Worm (Caenorhabditis elegans) whole organism, L3 larva: ENCODE data around the gene C04E6.7.
A peak's percentile ranks its signal among the peaks of the same experiment; 100 is the strongest.

ENCODE experiments used
- R02D3.7 ChIP-seq: fragments of 150-350 bp; optimal IDR thresholded peaks from 2 replicates; lab custom pipeline; 2014; ENCODE audit warnings: missing biosample characterization, missing genetic modification characterization
- ZK546.5 ChIP-seq: sonication (generic microtip); optimal IDR thresholded peaks from 2 replicates; lab custom pipeline; 2017; ENCODE audit warnings: missing biosample characterization, missing genetic modification characterization
- aly-2 ChIP-seq: fragments of 150-350 bp; optimal IDR thresholded peaks from 2 replicates; lab custom pipeline; 2014; ENCODE audit warnings: missing biosample characterization, missing genetic modification characterization
- ama-1 ChIP-seq: fragments of 150-350 bp; optimal IDR thresholded peaks from 2 replicates; lab custom pipeline; 2018
- ceh-16 ChIP-seq: sonication (generic microtip); optimal IDR thresholded peaks from 2 replicates; lab custom pipeline; 2017; ENCODE audit warnings: missing biosample characterization, missing genetic modification characterization
- ceh-82 ChIP-seq: fragments of 150-350 bp; optimal IDR thresholded peaks from 2 replicates; lab custom pipeline; 2014; ENCODE audit warnings: missing biosample characterization, missing genetic modification characterization
- ceh-9 ChIP-seq: sonication (generic microtip); optimal IDR thresholded peaks from 2 replicates; lab custom pipeline; 2018; ENCODE audit warnings: missing biosample characterization, missing genetic modification characterization
- egl-27 ChIP-seq: sonication (generic microtip); optimal IDR thresholded peaks from 4 replicates; lab custom pipeline; 2017; ENCODE audit warnings: missing biosample characterization, missing genetic modification reagents, missing genetic modification characterization
- egl-5 ChIP-seq: fragments of 150-350 bp; optimal IDR thresholded peaks from 2 replicates; lab custom pipeline; 2017; ENCODE audit warnings: missing biosample characterization, missing genetic modification reagents, missing genetic modification characterization, inconsistent platforms
- elt-1 ChIP-seq: fragments of 150-350 bp; optimal IDR thresholded peaks from 2 replicates; lab custom pipeline; 2014; ENCODE audit warnings: missing biosample characterization, missing genetic modification characterization
- elt-2 ChIP-seq: sonication (generic microtip); optimal IDR thresholded peaks from 2 replicates; lab custom pipeline; 2016; ENCODE audit warnings: missing genetic modification reagents, mild to moderate bottlenecking, missing genetic modification characterization, missing compliant biosample characterization
- elt-3 ChIP-seq, 3 experiments: fragments of 150-350 bp in 1 of 3; sonication (generic microtip) in 2 of 3; optimal IDR thresholded peaks; 2 replicates in 2 of 3; 4 replicates in 1 of 3; lab custom pipeline; 2014 to 2017; ENCODE audit warnings: missing biosample characterization in 3 of 3, missing genetic modification characterization in 3 of 3
- fkh-10 ChIP-seq: sonication (generic microtip); optimal IDR thresholded peaks from 2 replicates; lab custom pipeline; 2017; ENCODE audit warnings: missing biosample characterization, missing genetic modification reagents, missing genetic modification characterization
- fkh-2 ChIP-seq: fragments of 150-350 bp; optimal IDR thresholded peaks from 2 replicates; lab custom pipeline; 2014; ENCODE audit warnings: missing biosample characterization, missing genetic modification reagents, missing genetic modification characterization
- fos-1 ChIP-seq: fragments of 150-350 bp; optimal IDR thresholded peaks from 2 replicates; lab custom pipeline; 2014; ENCODE audit warnings: missing biosample characterization, missing genetic modification characterization
- hmg-11 ChIP-seq: sonication (generic microtip); optimal IDR thresholded peaks from 2 replicates; lab custom pipeline; 2016; ENCODE audit warnings: missing genetic modification characterization, missing compliant biosample characterization
- jun-1 ChIP-seq: fragments of 150-350 bp; optimal IDR thresholded peaks from 2 replicates; lab custom pipeline; 2014; ENCODE audit warnings: missing biosample characterization, missing genetic modification reagents, missing genetic modification characterization
- lin-15B ChIP-seq: fragments of 150-350 bp; optimal IDR thresholded peaks from 2 replicates; lab custom pipeline; 2014; ENCODE audit warnings: missing biosample characterization, missing genetic modification characterization
- lin-39 ChIP-seq: fragments of 150-350 bp; optimal IDR thresholded peaks from 2 replicates; lab custom pipeline; 2018; ENCODE audit warnings: missing biosample characterization, missing genetic modification reagents, missing genetic modification characterization
- lsy-12 ChIP-seq: sonication (generic microtip); optimal IDR thresholded peaks from 2 replicates; lab custom pipeline; 2016; ENCODE audit warnings: mild to moderate bottlenecking, missing genetic modification characterization, missing compliant biosample characterization
- mdl-1 ChIP-seq: fragments of 150-350 bp; optimal IDR thresholded peaks from 2 replicates; lab custom pipeline; 2014; ENCODE audit warnings: missing biosample characterization, missing genetic modification characterization
- mml-1 ChIP-seq: fragments of 150-350 bp; sonication (generic microtip); optimal IDR thresholded peaks from 3 replicates; lab custom pipeline; 2014; ENCODE audit warnings: missing biosample characterization, missing genetic modification characterization
- nfya-1 ChIP-seq: sonication (generic microtip); optimal IDR thresholded peaks from 2 replicates; lab custom pipeline; 2017; ENCODE audit warnings: missing genetic modification characterization, mild to moderate bottlenecking, missing compliant biosample characterization, antibody characterized with exemption, moderate library complexity; ENCODE audit not compliant: insufficient read depth
- nhr-11 ChIP-seq: fragments of 150-350 bp; optimal IDR thresholded peaks from 2 replicates; lab custom pipeline; 2014; ENCODE audit warnings: missing biosample characterization, missing genetic modification characterization
- nhr-12 ChIP-seq: fragments of 150-350 bp; optimal IDR thresholded peaks from 2 replicates; lab custom pipeline; 2014; ENCODE audit warnings: missing biosample characterization, missing genetic modification characterization
- nhr-23 ChIP-seq: fragments of 150-350 bp; optimal IDR thresholded peaks from 2 replicates; lab custom pipeline; 2014; ENCODE audit warnings: missing biosample characterization, missing genetic modification reagents, missing genetic modification characterization
- nhr-237 ChIP-seq: fragments of 150-350 bp; optimal IDR thresholded peaks from 2 replicates; lab custom pipeline; 2014; ENCODE audit warnings: missing biosample characterization, missing genetic modification characterization
- nhr-25 ChIP-seq: sonication (generic microtip); optimal IDR thresholded peaks from 2 replicates; lab custom pipeline; 2017; ENCODE audit warnings: missing biosample characterization, missing genetic modification characterization
- nhr-28 ChIP-seq: fragments of 150-350 bp; optimal IDR thresholded peaks from 2 replicates; lab custom pipeline; 2014; ENCODE audit warnings: missing biosample characterization, missing genetic modification characterization
- nhr-67 ChIP-seq: fragments of 150-350 bp; optimal IDR thresholded peaks from 2 replicates; lab custom pipeline; 2014; ENCODE audit warnings: missing biosample characterization, missing genetic modification characterization
- nhr-76 ChIP-seq: fragments of 150-350 bp; sonication (generic microtip); optimal IDR thresholded peaks from 5 replicates; lab custom pipeline; 2014; ENCODE audit warnings: missing biosample characterization, missing genetic modification characterization
- nhr-77 ChIP-seq: fragments of 150-350 bp; optimal IDR thresholded peaks from 2 replicates; lab custom pipeline; 2014; ENCODE audit warnings: missing biosample characterization, missing genetic modification characterization
- pha-4 ChIP-seq: fragments of 150-350 bp; optimal IDR thresholded peaks from 2 replicates; lab custom pipeline; 2014; ENCODE audit warnings: missing biosample characterization, missing genetic modification reagents, missing genetic modification characterization
- pqm-1 ChIP-seq: fragments of 150-350 bp; optimal IDR thresholded peaks from 2 replicates; lab custom pipeline; 2017; ENCODE audit warnings: missing biosample characterization, missing genetic modification characterization, inconsistent platforms
- sea-2 ChIP-seq: fragments of 150-350 bp; sonication (generic microtip); optimal IDR thresholded peaks from 4 replicates; lab custom pipeline; 2014; ENCODE audit warnings: missing biosample characterization, missing genetic modification reagents, missing genetic modification characterization
- skn-1 ChIP-seq: fragments of 150-350 bp; optimal IDR thresholded peaks from 2 replicates; lab custom pipeline; 2014; ENCODE audit warnings: missing biosample characterization, missing genetic modification characterization
- snpc-4 ChIP-seq: fragments of 150-350 bp; optimal IDR thresholded peaks from 2 replicates; lab custom pipeline; 2014; ENCODE audit warnings: missing biosample characterization, missing genetic modification characterization
- tbx-2 ChIP-seq: sonication (generic microtip); optimal IDR thresholded peaks from 2 replicates; lab custom pipeline; 2016; ENCODE audit warnings: mild to moderate bottlenecking, missing genetic modification characterization, missing compliant biosample characterization
- unc-39 ChIP-seq: sonication (generic microtip); optimal IDR thresholded peaks from 4 replicates; lab custom pipeline; 2017; ENCODE audit warnings: missing biosample characterization, missing genetic modification characterization
- unc-62 ChIP-seq: fragments of 150-350 bp; sonication (generic microtip); optimal IDR thresholded peaks from 4 replicates; lab custom pipeline; 2014; ENCODE audit warnings: missing biosample characterization, missing genetic modification reagents, missing genetic modification characterization
- zag-1 ChIP-seq: fragments of 150-350 bp; optimal IDR thresholded peaks from 2 replicates; lab custom pipeline; 2014; ENCODE audit warnings: missing biosample characterization, missing genetic modification characterization
- ztf-11 ChIP-seq: fragments of 150-350 bp; optimal IDR thresholded peaks from 2 replicates; lab custom pipeline; 2014; ENCODE audit warnings: missing biosample characterization, missing genetic modification characterization
- ztf-4 ChIP-seq: fragments of 150-350 bp; optimal IDR thresholded peaks from 2 replicates; lab custom pipeline; 2014; ENCODE audit warnings: missing biosample characterization, missing genetic modification characterization

Gene C04E6.7

DNA sequence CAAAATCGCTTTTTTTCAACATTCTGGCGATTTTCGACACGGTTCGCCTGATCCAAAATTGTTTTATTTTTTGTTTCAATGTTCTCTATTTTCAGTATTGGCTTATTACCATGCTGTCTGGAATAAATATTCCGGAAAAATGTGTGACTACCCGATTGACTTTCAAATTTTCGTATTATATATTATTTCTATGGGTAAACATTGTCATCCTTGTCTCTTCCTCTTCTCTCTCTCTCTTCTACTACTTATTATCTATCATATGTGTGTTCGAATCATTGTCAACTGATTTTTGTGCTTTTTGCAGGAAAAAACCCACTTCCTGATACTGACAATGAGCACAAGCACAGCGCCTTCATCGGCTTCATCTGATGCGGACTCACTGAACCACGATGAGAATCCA lies at the start of gene C04E6.7:
C04E6.7 (plus strand) TSS at position 301 of the 400 bp plus-strand sequence.
- no peak for TF ChIP-seq ama-1 (lab: Kevin White, UChicago)
- TF ChIP-seq nhr-11 (tag; lab: Kevin White, UChicago): no peak
- TF ChIP-seq nfya-1: no peak
- TF ChIP-seq mdl-1 (tag; lab: Kevin White, UChicago): no peak
- TF ChIP-seq zag-1: no peak
- no peak for TF ChIP-seq nhr-76 (tag; lab: Kevin White, UChicago)
- no peak for TF ChIP-seq ZK546.5
- no peak for TF ChIP-seq R02D3.7 (tag; lab: Kevin White, UChicago)
- TF ChIP-seq fkh-2 (tag; lab: Kevin White, UChicago): no peak
- no peak for TF ChIP-seq nhr-25 (tag; lab: Kevin White, UChicago)
- no peak for TF ChIP-seq nhr-28 (tag; lab: Kevin White, UChicago)
- TF ChIP-seq ztf-4: no peak
- TF ChIP-seq snpc-4: no peak
- TF ChIP-seq lsy-12 (tag; lab: Kevin White, UChicago): no peak
- no peak for TF ChIP-seq pha-4 (tag; lab: Kevin White, UChicago)
- TF ChIP-seq sea-2 (GFP tag; lab: Kevin White, UChicago): no peak
- TF ChIP-seq egl-5 (tag; lab: Kevin White, UChicago): no peak
- no peak for TF ChIP-seq unc-62 (GFP tag; lab: Kevin White, UChicago)
- no peak for TF ChIP-seq lin-15B (tag; lab: Kevin White, UChicago)
- TF ChIP-seq ztf-11 (tag; lab: Kevin White, UChicago): no peak

DNA sequence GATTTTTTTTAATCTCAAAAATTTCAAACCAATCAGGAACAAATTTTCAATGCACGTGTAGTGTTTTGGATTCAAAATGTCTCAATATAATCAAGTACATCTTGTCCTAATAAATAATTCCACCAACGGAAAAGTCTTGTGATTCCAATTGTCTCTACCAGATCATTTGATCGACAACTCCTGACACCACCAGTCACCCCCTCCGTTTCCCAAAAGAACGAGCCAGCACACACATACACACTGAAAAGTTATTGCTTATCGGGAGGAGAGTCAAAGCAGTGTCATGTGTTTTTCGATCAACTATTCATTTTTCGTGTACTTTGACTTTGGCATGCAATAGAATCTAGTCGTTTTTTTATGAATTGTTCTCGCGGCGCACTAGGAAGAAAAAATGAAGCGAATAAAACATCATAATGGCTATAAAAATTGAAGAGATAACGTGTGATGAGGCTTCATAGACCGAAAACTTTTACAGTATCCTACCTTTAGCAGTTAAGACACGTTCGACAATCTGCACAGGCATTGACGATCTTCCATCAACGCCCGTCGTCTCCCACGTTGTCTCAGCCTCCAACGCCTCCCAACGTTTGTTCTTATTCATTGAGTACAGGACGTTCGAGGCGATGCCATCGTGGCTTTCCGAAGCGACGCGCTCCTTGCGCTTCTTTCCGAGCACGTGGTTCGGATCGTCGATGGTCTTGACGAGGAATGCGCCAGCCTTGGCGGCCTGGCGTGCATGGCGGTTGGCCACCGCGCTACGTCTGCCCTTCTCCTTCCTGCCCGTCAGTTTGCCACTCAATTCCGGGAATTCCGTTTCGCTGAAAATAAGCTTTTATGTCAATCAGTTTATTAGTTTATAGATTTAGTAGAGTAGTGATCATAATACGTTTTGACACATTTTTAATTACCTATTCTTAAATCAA lies 49.4 kb upstream of the C04E6.7 start:
- TF ChIP-seq pqm-1 (peak; percentile 91), fos-1 (no peak), unc-39 (no peak), elt-2 (tag; lab: Kevin White, UChicago) (peak; percentile 87), nhr-25 (tag; lab: Kevin White, UChicago) (no peak), ceh-82 (tag; lab: Kevin White, UChicago) (no peak), ztf-4 (no peak), nhr-12 (tag; lab: Kevin White, UChicago) (no peak), nhr-77 (no peak), elt-1 (tag; lab: Kevin White, UChicago) (no peak), ama-1 (lab: Kevin White, UChicago) (peak; percentile 62), egl-5 (tag; lab: Kevin White, UChicago) (peak; percentile 82), R02D3.7 (tag; lab: Kevin White, UChicago) (no peak), nhr-23 (tag; lab: Kevin White, UChicago) (peak; percentile 27), jun-1 (peak; percentile 77), aly-2 (tag; lab: Kevin White, UChicago) (no peak), snpc-4 (no peak), mml-1 (no peak), nhr-28 (tag; lab: Kevin White, UChicago) (no peak), skn-1 (tag; lab: Kevin White, UChicago) (peak; percentile 39), egl-27 (tag; lab: Kevin White, UChicago) (no peak), nhr-67 (tag; lab: Kevin White, UChicago) (no peak), lin-39 (tag; lab: Kevin White, UChicago) (no peak), pha-4 (tag; lab: Kevin White, UChicago) (peak; percentile 28), ztf-11 (tag; lab: Kevin White, UChicago) (no peak), zag-1 (no peak), ZK546.5 (no peak), nhr-11 (tag; lab: Kevin White, UChicago) (peak; percentile 45), nfya-1 (peak; percentile 33), ceh-16 (tag; lab: Kevin White, UChicago) (no peak)

DNA sequence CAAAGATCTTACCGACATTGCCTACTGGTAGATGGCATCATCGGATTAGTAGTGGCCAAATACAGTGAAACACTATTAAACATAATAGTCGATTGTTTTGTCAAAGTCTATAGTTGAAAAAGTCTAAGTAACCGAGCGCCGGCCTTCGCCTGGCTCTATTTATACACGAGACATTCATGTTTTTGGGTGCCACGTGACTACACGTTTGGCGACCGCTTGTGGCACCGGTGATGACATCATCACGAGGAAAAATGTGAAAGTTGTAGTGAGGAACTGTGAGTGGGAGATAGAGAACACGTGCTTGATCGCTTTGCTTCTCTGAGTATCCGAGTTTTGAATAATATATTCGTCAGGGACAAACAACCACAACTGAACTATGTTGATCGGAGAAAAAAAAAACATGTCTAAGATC lies 48.8 kb upstream of the C04E6.7 start:
- TF ChIP-seq ztf-4 (peak; percentile 80), skn-1 (tag; lab: Kevin White, UChicago) (no peak), pqm-1 (peak; percentile 67), elt-2 (tag; lab: Kevin White, UChicago) (peak; percentile 47), nhr-25 (tag; lab: Kevin White, UChicago) (peak; percentile 97), mml-1 (peak; percentile 2), ceh-16 (tag; lab: Kevin White, UChicago) (no peak), egl-27 (tag; lab: Kevin White, UChicago) (no peak), tbx-2 (peak; percentile 14), nfya-1 (peak; percentile 72), unc-62 (GFP tag; lab: Kevin White, UChicago) (no peak), lin-39 (tag; lab: Kevin White, UChicago) (no peak), sea-2 (GFP tag; lab: Kevin White, UChicago) (no peak), nhr-237 (tag; lab: Kevin White, UChicago) (no peak), ceh-9 (no peak), unc-39 (no peak), lin-15B (tag; lab: Kevin White, UChicago) (no peak), fkh-10 (no peak), nhr-77 (no peak), elt-1 (tag; lab: Kevin White, UChicago) (peak; percentile 42), ceh-82 (tag; lab: Kevin White, UChicago) (no peak), nhr-67 (tag; lab: Kevin White, UChicago) (no peak), mdl-1 (tag; lab: Kevin White, UChicago) (peak; percentile 67), jun-1 (peak; percentile 86), nhr-76 (tag; lab: Kevin White, UChicago) (no peak), hmg-11 (tag; lab: Kevin White, UChicago) (no peak), snpc-4 (no peak), elt-3 (tag; optimal IDR thresholded peaks at IDR 0.05; lab: Kevin White, UChicago) (no peak), nhr-12 (tag; lab: Kevin White, UChicago) (no peak), egl-5 (tag; lab: Kevin White, UChicago) (peak; percentile 70), fos-1 (no peak), pha-4 (tag; lab: Kevin White, UChicago) (peak; percentile 84), fkh-2 (tag; lab: Kevin White, UChicago) (no peak)
